Fruit fly (Drosophila melanogaster) whole organism, wandering third instar larva: ENCODE measurements at regions not wholly inside any gene's neighbourhood (a gene's known extent, or its start where the extent isn't known, plus 50 kb on each side); places are given as distances from the start of the nearest gene placed in this dataset.

Experiments used
- Abd-B ChIP-seq: fragments of >200 bp; optimal IDR thresholded peaks from 2 replicates; lab custom pipeline; 2017; ENCODE audit warnings: missing biosample characterization, missing genetic modification characterization
- CG32264 ChIP-seq: fragments of 200-800 bp; sonication (Bioruptor generic); optimal IDR thresholded peaks from 2 replicates; lab custom pipeline; 2016; ENCODE audit warnings: missing biosample characterization, missing genetic modification characterization
- CG9705 ChIP-seq: fragments of 200-800 bp; sonication (Bioruptor generic); optimal IDR thresholded peaks from 2 replicates; lab custom pipeline; 2018; ENCODE audit warnings: missing biosample characterization, mild to moderate bottlenecking, missing genetic modification characterization
- CrebA ChIP-seq: fragments of 200-800 bp; sonication (Bioruptor generic); optimal IDR thresholded peaks from 2 replicates; lab custom pipeline; 2016; ENCODE audit warnings: missing biosample characterization, mild to moderate bottlenecking, missing genetic modification characterization, borderline replicate concordance
- Dif ChIP-seq: fragments of 200-275, 200-300 bp; sonication (Bioruptor generic); optimal IDR thresholded peaks from 2 replicates; lab custom pipeline; 2018; ENCODE audit warnings: missing biosample characterization, missing genetic modification characterization; ENCODE audit not compliant: partially characterized antibody
- GATAd ChIP-seq: sonication (Bioruptor generic); optimal IDR thresholded peaks from 2 replicates; lab custom pipeline; 2016; ENCODE audit warnings: missing biosample characterization, missing genetic modification characterization
- HLH106 ChIP-seq: fragments of 200-800 bp; optimal IDR thresholded peaks from 3 replicates; lab custom pipeline; 2019; ENCODE audit warnings: missing biosample characterization, mild to moderate bottlenecking, missing genetic modification characterization, moderate library complexity
- Hnf4 ChIP-seq: fragments of 200-800 bp; sonication (Bioruptor generic); optimal IDR thresholded peaks from 2 replicates; lab custom pipeline; 2016; ENCODE audit warnings: missing biosample characterization, mild to moderate bottlenecking, missing genetic modification characterization
- Hr78 ChIP-seq: fragments of >200 bp; optimal IDR thresholded peaks from 2 replicates; lab custom pipeline; 2017; ENCODE audit warnings: missing biosample characterization, missing genetic modification characterization
- Hr83 ChIP-seq: fragments of 200-300 bp; sonication (Bioruptor generic); optimal IDR thresholded peaks from 2 replicates; lab custom pipeline; 2016; ENCODE audit warnings: missing biosample characterization, mild to moderate bottlenecking, missing genetic modification characterization, moderate library complexity; ENCODE audit not compliant: poor library complexity, severe bottlenecking
- Jra ChIP-seq: sonication (Bioruptor generic); optimal IDR thresholded peaks from 2 replicates; lab custom pipeline; 2016; ENCODE audit warnings: missing biosample characterization, missing genetic modification characterization
- Mio ChIP-seq: sonication (Bioruptor generic); optimal IDR thresholded peaks from 2 replicates; lab custom pipeline; 2016; ENCODE audit warnings: missing biosample characterization, missing genetic modification characterization
- Myc ChIP-seq: fragments of >200 bp; optimal IDR thresholded peaks from 2 replicates; lab custom pipeline; 2017
- N ChIP-seq: fragments of >200 bp; optimal IDR thresholded peaks from 2 replicates; lab custom pipeline; 2018; ENCODE audit warnings: missing biosample characterization, missing external identifiers, missing genetic modification characterization
- OdsH ChIP-seq: fragments of 200-800 bp; sonication (Bioruptor generic); optimal IDR thresholded peaks from 2 replicates; lab custom pipeline; 2016; ENCODE audit warnings: missing biosample characterization, mild to moderate bottlenecking, missing genetic modification characterization
- Rel ChIP-seq, 2 experiments: fragments of 200-800 bp; sonication (Bioruptor generic) in 1 of 2; optimal IDR thresholded peaks; 2 replicates in 1 of 2; 3 replicates in 1 of 2; lab custom pipeline; 2016 to 2019; ENCODE audit warnings: mild to moderate bottlenecking in 2 of 2, missing biosample characterization in 2 of 2, missing genetic modification characterization in 2 of 2, moderate library complexity in 1 of 2
- Sp1 ChIP-seq: fragments of 200-800 bp; sonication (Bioruptor generic); optimal IDR thresholded peaks from 3 replicates; lab custom pipeline; 2019; ENCODE audit warnings: missing biosample characterization, mild to moderate bottlenecking, missing genetic modification characterization, moderate library complexity
- Vsx2 ChIP-seq: fragments of 200-300, 225-300 bp; sonication (Bioruptor generic); optimal IDR thresholded peaks from 2 replicates; lab custom pipeline; 2018; ENCODE audit warnings: missing biosample characterization, missing genetic modification characterization; ENCODE audit not compliant: partially characterized antibody
- br ChIP-seq: fragments of 200-800 bp; sonication (Bioruptor generic); optimal IDR thresholded peaks from 2 replicates; lab custom pipeline; 2016; ENCODE audit warnings: missing biosample characterization, missing genetic modification characterization
- brk ChIP-seq: fragments of 200-800 bp; sonication (Bioruptor generic); optimal IDR thresholded peaks from 2 replicates; lab custom pipeline; 2016; ENCODE audit warnings: missing biosample characterization, mild to moderate bottlenecking, missing genetic modification characterization
- dl ChIP-seq, 2 experiments: fragments of 175-275, 200-275 bp in 1 of 2; fragments of 200-275 bp in 1 of 2; sonication (Bioruptor generic); optimal IDR thresholded peaks; lab custom pipeline; 2018; ENCODE audit warnings: mild to moderate bottlenecking in 2 of 2, missing biosample characterization in 2 of 2, missing genetic modification characterization in 2 of 2, moderate library complexity in 2 of 2; ENCODE audit not compliant: partially characterized antibody in 2 of 2, insufficient read depth in 1 of 2
- dmrt93B ChIP-seq: fragments of 200-800 bp; sonication (Bioruptor generic); optimal IDR thresholded peaks from 2 replicates; lab custom pipeline; 2018; ENCODE audit warnings: missing biosample characterization, mild to moderate bottlenecking, missing genetic modification characterization
- dsf ChIP-seq: sonication (Bioruptor generic); optimal IDR thresholded peaks from 2 replicates; lab custom pipeline; 2016; ENCODE audit warnings: missing biosample characterization, missing genetic modification characterization, borderline replicate concordance
- ey ChIP-seq: fragments of 200-800 bp; sonication (Bioruptor generic); optimal IDR thresholded peaks from 2 replicates; lab custom pipeline; 2016; ENCODE audit warnings: missing biosample characterization, missing genetic modification characterization
- foxo ChIP-seq, 2 experiments: fragments of 200-800 bp; sonication (Bioruptor generic); optimal IDR thresholded peaks; 2 replicates in 1 of 2; 3 replicates in 1 of 2; lab custom pipeline; 2016 to 2017; ENCODE audit warnings: missing biosample characterization in 2 of 2, missing genetic modification characterization in 2 of 2
- fru ChIP-seq: fragments of 200-800 bp; sonication (Bioruptor generic); optimal IDR thresholded peaks from 3 replicates; lab custom pipeline; 2016; ENCODE audit warnings: missing biosample characterization, mild to moderate bottlenecking, missing genetic modification characterization
- h ChIP-seq: fragments of 200-800 bp; sonication (Bioruptor generic); optimal IDR thresholded peaks from 3 replicates; lab custom pipeline; 2016; ENCODE audit warnings: missing biosample characterization, mild to moderate bottlenecking, missing genetic modification characterization
- jim ChIP-seq: fragments of 175-275, 200-325 bp; sonication (Bioruptor generic); optimal IDR thresholded peaks from 2 replicates; lab custom pipeline; 2016; ENCODE audit warnings: missing biosample characterization, mild to moderate bottlenecking, missing genetic modification characterization
- lola ChIP-seq: fragments of >200 bp; optimal IDR thresholded peaks from 2 replicates; lab custom pipeline; 2017; ENCODE audit warnings: missing biosample characterization, missing genetic modification characterization
- pan ChIP-seq: fragments of >200 bp; optimal IDR thresholded peaks from 2 replicates; lab custom pipeline; 2017
- psq ChIP-seq: fragments of 200-800 bp; sonication (Bioruptor generic); optimal IDR thresholded peaks from 3 replicates; lab custom pipeline; 2017; ENCODE audit warnings: missing biosample characterization, mild to moderate bottlenecking, missing genetic modification characterization, moderate library complexity
- rgr ChIP-seq: fragments of 200-800 bp; sonication (Bioruptor generic); optimal IDR thresholded peaks from 3 replicates; lab custom pipeline; 2016; ENCODE audit warnings: missing biosample characterization, mild to moderate bottlenecking, missing genetic modification characterization
- sage ChIP-seq: fragments of 200-800 bp; sonication (Bioruptor generic); optimal IDR thresholded peaks from 2 replicates; lab custom pipeline; 2016; ENCODE audit warnings: missing biosample characterization, mild to moderate bottlenecking, missing genetic modification characterization
- sv ChIP-seq: fragments of 200-800 bp; sonication (Bioruptor generic); optimal IDR thresholded peaks from 3 replicates; lab custom pipeline; 2016; ENCODE audit warnings: missing biosample characterization, missing genetic modification characterization
- tai ChIP-seq: sonication (Bioruptor generic); optimal IDR thresholded peaks from 2 replicates; lab custom pipeline; 2016; ENCODE audit warnings: missing biosample characterization, missing genetic modification characterization
- usp ChIP-seq: fragments of >200 bp; optimal IDR thresholded peaks from 2 replicates; lab custom pipeline; 2017; ENCODE audit warnings: missing biosample characterization, missing genetic modification characterization
- woc ChIP-seq: sonication (Bioruptor generic); optimal IDR thresholded peaks from 2 replicates; lab custom pipeline; 2016; ENCODE audit warnings: missing biosample characterization, mild to moderate bottlenecking, missing genetic modification characterization

dm6 chr3L:6861171-6861570 is 53.5 kb downstream of the Prat2 start:
- TF ChIP-seq tai (no peak), Jra (no peak), Vsx2 (GFP tag; lab: Kevin White, UChicago) (no peak), ey (GFP tag; lab: Kevin White, UChicago) (no peak), CG32264 (GFP tag; lab: Kevin White, UChicago) (no peak), lola (GFP tag; lab: Kevin White, UChicago) (no peak), h (GFP tag; lab: Kevin White, UChicago) (no peak), sage (GFP tag; lab: Kevin White, UChicago) (no peak), woc (GFP tag; lab: Kevin White, UChicago) (no peak), Sp1 (GFP tag; lab: Kevin White, UChicago) (no peak), psq (GFP tag; lab: Kevin White, UChicago) (no peak), jim (GFP tag; lab: Kevin White, UChicago) (no peak), brk (GFP tag; lab: Kevin White, UChicago) (no peak), dsf (GFP tag; lab: Kevin White, UChicago) (no peak), GATAd (GFP tag; lab: Kevin White, UChicago) (no peak), dl (GFP tag; optimal IDR thresholded peaks at IDR 0.05; lab: Kevin White, UChicago; ENCODE audit: insufficient read depth in 1 of 2, partially characterized antibody in 2 of 2) (no peak), Hr83 (GFP tag; lab: Kevin White, UChicago) (no peak)
- TF ChIP-seq, all 38 proteins: peak for 0

dm6 chr3L:6855101-6855796 is 59.4 kb downstream of the Prat2 start:
- TF ChIP-seq tai, result no peak
- TF ChIP-seq Sp1 (GFP tag; lab: Kevin White, UChicago), result no peak
- TF ChIP-seq Mio, result no peak
- no peak for TF ChIP-seq Vsx2 (GFP tag; lab: Kevin White, UChicago)
- no peak for TF ChIP-seq HLH106 (tag; lab: Kevin White, UChicago)
- no peak for TF ChIP-seq brk (GFP tag; lab: Kevin White, UChicago)
- no peak for TF ChIP-seq CG32264 (GFP tag; lab: Kevin White, UChicago)
- no peak for TF ChIP-seq Hr83 (GFP tag; lab: Kevin White, UChicago)
- TF ChIP-seq Jra, result no peak
- TF ChIP-seq, all 38 proteins: peak for 0

dm6 chr3L:6853718-6854374 is 60.8 kb downstream of the Prat2 start:
- no peak for TF ChIP-seq fru (GFP tag; lab: Kevin White, UChicago)
- TF ChIP-seq Dif (GFP tag; lab: Kevin White, UChicago), result no peak
- no peak for TF ChIP-seq dmrt93B (GFP tag; lab: Kevin White, UChicago)

DNA sequence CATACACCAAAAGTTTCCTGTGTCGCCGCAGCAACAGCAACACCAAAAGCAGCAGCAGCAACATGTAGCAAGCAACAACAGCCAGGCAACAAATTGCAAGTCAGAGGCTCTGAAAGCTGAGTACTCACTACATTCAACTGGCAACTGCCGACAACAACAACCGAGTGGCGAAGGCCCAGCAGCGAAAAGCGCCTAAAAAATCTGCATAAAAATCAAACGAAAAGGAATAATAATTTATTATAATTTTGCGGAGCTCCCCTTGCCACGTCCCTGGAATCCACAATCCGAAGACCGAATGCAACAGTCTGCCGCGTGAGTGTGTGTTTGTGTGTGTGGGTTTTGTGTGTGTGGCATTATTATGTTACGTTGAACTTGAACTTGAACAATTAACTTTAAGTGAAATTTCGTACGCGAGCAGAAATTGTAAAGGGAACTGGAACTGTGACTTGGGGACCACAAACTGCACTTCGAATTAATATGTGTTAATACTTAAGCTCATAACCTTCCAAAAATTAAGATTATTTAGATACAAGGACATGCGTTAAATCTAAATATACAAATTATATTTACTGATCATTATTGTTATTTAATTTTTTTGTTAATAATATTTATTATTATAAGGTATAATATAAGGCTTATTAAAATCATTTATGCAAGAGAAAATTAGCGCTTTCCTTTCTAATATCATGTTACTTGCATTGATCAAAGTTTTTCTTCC is 61.5 kb downstream of the Prat2 start:
- TF ChIP-seq CrebA (no peak), psq (GFP tag; lab: Kevin White, UChicago) (peak; percentile 51), N (no peak), CG32264 (GFP tag; lab: Kevin White, UChicago) (no peak), Sp1 (GFP tag; lab: Kevin White, UChicago) (peak; percentile 54), Hr83 (GFP tag; lab: Kevin White, UChicago) (no peak), dl (GFP tag; optimal IDR thresholded peaks at IDR 0.05; lab: Kevin White, UChicago; ENCODE audit: insufficient read depth in 1 of 2, partially characterized antibody in 2 of 2) (no peak), fru (GFP tag; lab: Kevin White, UChicago) (no peak), Abd-B (GFP tag; lab: Kevin White, UChicago) (no peak), sv (GFP tag; lab: Kevin White, UChicago) (no peak), Hr78 (no peak), tai (no peak), pan (no peak), br (GFP tag; lab: Kevin White, UChicago) (peak; percentile 25), foxo (GFP tag; optimal IDR thresholded peaks at IDR 0.05; lab: Kevin White, UChicago) (peak in 1 of 2 experiments; percentile 4), Jra (no peak), woc (GFP tag; lab: Kevin White, UChicago) (no peak), dsf (GFP tag; lab: Kevin White, UChicago) (no peak), jim (GFP tag; lab: Kevin White, UChicago) (no peak), ey (GFP tag; lab: Kevin White, UChicago) (no peak), HLH106 (tag; lab: Kevin White, UChicago) (peak; percentile 83), brk (GFP tag; lab: Kevin White, UChicago) (no peak), usp (GFP tag; lab: Kevin White, UChicago) (no peak), Hnf4 (no peak), rgr (peak; percentile 43), OdsH (GFP tag; lab: Kevin White, UChicago) (peak; percentile 51), CG9705 (GFP tag; lab: Kevin White, UChicago) (no peak), h (GFP tag; lab: Kevin White, UChicago) (peak; percentile 26), Rel (GFP tag; optimal IDR thresholded peaks at IDR 0.05; lab: Kevin White, UChicago) (no peak), Rel (tag; optimal IDR thresholded peaks at IDR 0.05; lab: Kevin White, UChicago) (peak; percentile 8), Myc (lab: Kevin White, UChicago) (no peak)
